Worm (Caenorhabditis elegans) whole organism, L2 larva: ENCODE results near the gene R09A8.1.

ENCODE experiments used
- F13H6.1 ChIP-seq: sonication (generic microtip); optimal IDR thresholded peaks from 2 replicates; lab custom pipeline; 2016; ENCODE audit warnings: missing genetic modification characterization, missing compliant biosample characterization
- mab-5 ChIP-seq: fragments of 150-350 bp; optimal IDR thresholded peaks from 2 replicates; lab custom pipeline; 2014; ENCODE audit warnings: missing biosample characterization, missing genetic modification characterization
- mdl-1 ChIP-seq, 2 experiments: fragments of 150-350 bp in 1 of 2; sonication (generic microtip) in 1 of 2; optimal IDR thresholded peaks; 2 replicates each; lab custom pipeline; 2017; ENCODE audit warnings: missing biosample characterization in 2 of 2, missing genetic modification characterization in 2 of 2
- nhr-237 ChIP-seq: fragments of 150-350 bp; optimal IDR thresholded peaks from 2 replicates; lab custom pipeline; 2014; ENCODE audit warnings: missing biosample characterization, missing genetic modification characterization
- zag-1 ChIP-seq: fragments of 150-350 bp; optimal IDR thresholded peaks from 2 replicates; lab custom pipeline; 2014; ENCODE audit warnings: missing biosample characterization, missing genetic modification characterization
- ztf-11 ChIP-seq: sonication (generic microtip); optimal IDR thresholded peaks from 2 replicates; lab custom pipeline; 2017; ENCODE audit warnings: missing biosample characterization, missing genetic modification characterization

- TF ChIP-seq F13H6.1 (tag; lab: Kevin White, UChicago) (no peak), zag-1 (tag; lab: Kevin White, UChicago) (no peak), ztf-11 (tag; lab: Kevin White, UChicago) (no peak), nhr-237 (no peak), mdl-1 (tag; optimal IDR thresholded peaks at IDR 0.05; lab: Kevin White, UChicago) (no peak), mab-5 (tag; lab: Kevin White, UChicago) (no peak)
Measured at ce11 chrX:12630005-12630404, 16.5 kb downstream of the R09A8.1 start.
